Fruit fly (Drosophila melanogaster) whole organism, embryonic: Measurements from ENCODE around the gene CG1909.

Experiments used
- CG10147 ChIP-seq: fragments of 200-800 bp; sonication (Bioruptor generic); optimal IDR thresholded peaks from 2 replicates; lab custom pipeline; 2019; ENCODE audit warnings: missing biosample characterization, mild to moderate bottlenecking, missing genetic modification characterization, moderate library complexity
- CG1024 ChIP-seq: fragments of 200-800 bp; sonication (Bioruptor generic); IDR thresholded peaks from 2 replicates; pipeline ENCODE4 v1.3.6; 2022; ENCODE audit warnings: missing biosample characterization, missing genetic modification characterization
- CG10565 ChIP-seq: fragments of 200-800 bp; sonication (Bioruptor generic); optimal IDR thresholded peaks from 3 replicates; lab custom pipeline; 2016; ENCODE audit warnings: missing biosample characterization, mild to moderate bottlenecking, missing genetic modification characterization
- CG12659 ChIP-seq: fragments of 200-800 bp; sonication (Bioruptor generic); optimal IDR thresholded peaks from 3 replicates; lab custom pipeline; 2017; ENCODE audit warnings: mild to moderate bottlenecking, missing biosample characterization, missing genetic modification reagents, missing genetic modification characterization
- CG14014 ChIP-seq: fragments of 200-800 bp; sonication (Bioruptor generic); IDR thresholded peaks from 2 replicates; pipeline ENCODE4 v1.3.6; 2022; ENCODE audit warnings: missing biosample characterization, missing genetic modification characterization
- CG15269 ChIP-seq: fragments of 200-800 bp; sonication (Bioruptor generic); optimal IDR thresholded peaks from 2 replicates; lab custom pipeline; 2018; ENCODE audit warnings: missing biosample characterization, mild to moderate bottlenecking, missing genetic modification characterization, moderate library complexity
- CG18476 ChIP-seq: fragments of 200-800 bp; sonication (Bioruptor generic); optimal IDR thresholded peaks from 2 replicates; lab custom pipeline; 2016; ENCODE audit warnings: missing biosample characterization, mild to moderate bottlenecking, missing genetic modification characterization
- CG2199 ChIP-seq: fragments of 200-800 bp; sonication (Bioruptor generic); IDR thresholded peaks from 3 replicates; pipeline ENCODE4 v1.3.6; 2022; ENCODE audit warnings: missing biosample characterization, missing genetic modification characterization
- CG34376 ChIP-seq: fragments of 200-800 bp; sonication (Bioruptor generic); optimal IDR thresholded peaks from 2 replicates; lab custom pipeline; 2018; ENCODE audit warnings: missing biosample characterization, mild to moderate bottlenecking, missing genetic modification characterization
- CG7271 ChIP-seq: fragments of 200-800 bp; sonication (Bioruptor generic); optimal IDR thresholded peaks from 2 replicates; lab custom pipeline; 2018; ENCODE audit warnings: missing biosample characterization, mild to moderate bottlenecking, missing genetic modification characterization, moderate library complexity
- CG7556 ChIP-seq: fragments of 200-800 bp; sonication (Bioruptor generic); optimal IDR thresholded peaks from 2 replicates; lab custom pipeline; 2017; ENCODE audit warnings: missing biosample characterization, mild to moderate bottlenecking, missing genetic modification characterization
- CG7786 ChIP-seq: fragments of 200-800 bp; sonication (Bioruptor generic); optimal IDR thresholded peaks from 2 replicates; lab custom pipeline; 2016; ENCODE audit warnings: missing biosample characterization, missing genetic modification characterization
- CG9817 ChIP-seq: fragments of 200-800 bp; sonication (Bioruptor generic); optimal IDR thresholded peaks from 2 replicates; lab custom pipeline; 2018; ENCODE audit warnings: missing biosample characterization, mild to moderate bottlenecking, missing genetic modification characterization, moderate library complexity
- CG9932 ChIP-seq: fragments of 200-800 bp; sonication (Bioruptor generic); IDR thresholded peaks from 2 replicates; pipeline ENCODE4 v1.3.6; 2022; ENCODE audit warnings: missing biosample characterization, missing genetic modification characterization
- CHES-1-like ChIP-seq: fragments of 200-800 bp; sonication (Bioruptor generic); optimal IDR thresholded peaks from 2 replicates; lab custom pipeline; 2016; ENCODE audit warnings: missing biosample characterization, missing genetic modification characterization
- CTCF ChIP-seq: fragments of 200-800 bp; sonication (Bioruptor generic); optimal IDR thresholded peaks from 2 replicates; lab custom pipeline; 2017; ENCODE audit warnings: missing biosample characterization, mild to moderate bottlenecking, missing genetic modification characterization, moderate library complexity
- Dek ChIP-seq: fragments of 200-800 bp; sonication (Bioruptor generic); optimal IDR thresholded peaks from 3 replicates; lab custom pipeline; 2019; ENCODE audit warnings: missing biosample characterization, mild to moderate bottlenecking, missing genetic modification characterization, moderate library complexity
- Doc2 ChIP-seq: fragments of 200-800 bp; sonication (Bioruptor generic); IDR thresholded peaks from 2 replicates; pipeline ENCODE4 v1.3.6; 2022; ENCODE audit warnings: missing biosample characterization, missing genetic modification characterization
- E2f1 ChIP-seq: fragments of 200-800 bp; sonication (Bioruptor generic); IDR thresholded peaks from 2 replicates; pipeline ENCODE4 v1.3.6; 2022; ENCODE audit warnings: missing biosample characterization, missing genetic modification characterization
- Ets65A ChIP-seq: fragments of 200-800 bp; sonication (Bioruptor generic); peaks from one replicate; lab custom pipeline; 2016; ENCODE audit warnings: missing biosample characterization, missing genetic modification characterization
- H2.0 ChIP-seq: fragments of 200-800 bp; sonication (Bioruptor generic); IDR thresholded peaks from 2 replicates; pipeline ENCODE4 v1.3.6; 2022; ENCODE audit warnings: missing biosample characterization, missing genetic modification characterization
- HLH3B ChIP-seq: fragments of 200-800 bp; sonication (Bioruptor generic); IDR thresholded peaks from 2 replicates; pipeline ENCODE4 v1.3.6; 2022; ENCODE audit warnings: missing biosample characterization, missing genetic modification characterization
- HmgZ ChIP-seq: fragments of 200-800 bp; sonication (Bioruptor generic); optimal IDR thresholded peaks from 2 replicates; lab custom pipeline; 2018; ENCODE audit warnings: missing biosample characterization, mild to moderate bottlenecking, missing genetic modification characterization
- Lim3 ChIP-seq: fragments of 200-800 bp; sonication (Bioruptor generic); IDR thresholded peaks from 2 replicates; pipeline ENCODE4 v1.3.6; 2022; ENCODE audit warnings: missing biosample characterization, missing genetic modification characterization
- Opbp ChIP-seq: fragments of 200-800 bp; sonication (Bioruptor generic); IDR thresholded peaks from 3 replicates; pipeline ENCODE4 v1.3.6; 2022; ENCODE audit warnings: missing biosample characterization, missing genetic modification characterization; ENCODE audit not compliant: partially characterized antibody
- Side ChIP-seq: fragments of 200-800 bp; sonication (Bioruptor generic); optimal IDR thresholded peaks from 2 replicates; lab custom pipeline; 2016; ENCODE audit warnings: missing biosample characterization, missing genetic modification characterization
- Sry-δ ChIP-seq: fragments of 200-800 bp; sonication (Bioruptor generic); optimal IDR thresholded peaks from 2 replicates; lab custom pipeline; 2016; ENCODE audit warnings: missing biosample characterization, missing genetic modification characterization
- Trl ChIP-seq, 3 experiments: fragments of >200 bp in 2 of 3; fragments of 200-800 bp in 1 of 3; sonication (Bioruptor generic) in 1 of 3; optimal IDR thresholded peaks; 2 replicates in 1 of 3; 3 replicates in 2 of 3; lab custom pipeline; 2016 to 2017; ENCODE audit warnings: missing biosample characterization in 1 of 3, missing genetic modification characterization in 1 of 3
- ap ChIP-seq: fragments of 200-800 bp; sonication (Bioruptor generic); IDR thresholded peaks from 2 replicates; pipeline ENCODE4 v1.3.6; 2022; ENCODE audit warnings: missing biosample characterization, missing genetic modification characterization
- cato ChIP-seq: fragments of 200-800 bp; sonication (Bioruptor generic); optimal IDR thresholded peaks from 2 replicates; lab custom pipeline; 2016; ENCODE audit warnings: missing biosample characterization, missing genetic modification characterization, borderline replicate concordance
- ci ChIP-seq: fragments of 200-800 bp; sonication (Bioruptor generic); IDR thresholded peaks from 3 replicates; pipeline ENCODE4 v1.3.6; 2022; ENCODE audit warnings: missing biosample characterization, missing genetic modification characterization
- dimm ChIP-seq: fragments of 200-800 bp; sonication (Bioruptor generic); IDR thresholded peaks from 2 replicates; pipeline ENCODE4 v1.3.6; 2022; ENCODE audit warnings: missing biosample characterization, missing genetic modification characterization
- ewg ChIP-seq: fragments of 200-800 bp; sonication (Bioruptor generic); optimal IDR thresholded peaks from 3 replicates; lab custom pipeline; 2017; ENCODE audit warnings: mild to moderate bottlenecking, missing biosample characterization, missing genetic modification reagents, missing genetic modification characterization
- ftz-f1 ChIP-seq: fragments of 200-800 bp; sonication (Bioruptor generic); optimal IDR thresholded peaks from 2 replicates; lab custom pipeline; 2016; ENCODE audit warnings: missing biosample characterization, missing genetic modification characterization
- gsb ChIP-seq: fragments of 200-800 bp; sonication (Bioruptor generic); IDR thresholded peaks from 2 replicates; pipeline ENCODE4 v1.3.6; 2022; ENCODE audit warnings: missing biosample characterization, missing genetic modification characterization
- ham ChIP-seq: fragments of 200-800 bp; sonication (Bioruptor generic); IDR thresholded peaks from 2 replicates; pipeline ENCODE4 v1.3.6; 2022; ENCODE audit warnings: missing biosample characterization, missing genetic modification characterization
- ind ChIP-seq: fragments of 200-800 bp; sonication (Bioruptor generic); optimal IDR thresholded peaks from 3 replicates; lab custom pipeline; 2016; ENCODE audit warnings: missing biosample characterization, missing genetic modification characterization
- kah ChIP-seq: fragments of 200-800 bp; sonication (Bioruptor generic); optimal IDR thresholded peaks from 2 replicates; lab custom pipeline; 2018; ENCODE audit warnings: missing biosample characterization, mild to moderate bottlenecking, missing genetic modification characterization
- lab ChIP-seq: fragments of 200-800 bp; sonication (Bioruptor generic); optimal IDR thresholded peaks from 3 replicates; lab custom pipeline; 2017; ENCODE audit warnings: missing biosample characterization, missing genetic modification characterization, mild to moderate bottlenecking, moderate library complexity, missing genetic modification reagents
- lbe ChIP-seq: fragments of 200-800 bp; sonication (Bioruptor generic); optimal IDR thresholded peaks from 2 replicates; lab custom pipeline; 2016; ENCODE audit warnings: missing biosample characterization, mild to moderate bottlenecking, missing genetic modification characterization
- nerfin-1 ChIP-seq: fragments of 200-800 bp; sonication (Bioruptor generic); optimal IDR thresholded peaks from 3 replicates; lab custom pipeline; 2019; ENCODE audit warnings: missing biosample characterization, mild to moderate bottlenecking, missing genetic modification characterization, moderate library complexity
- nerfin-2 ChIP-seq: fragments of 200-800 bp; sonication (Bioruptor generic); IDR thresholded peaks from 2 replicates; pipeline ENCODE4 v1.3.6; 2022; ENCODE audit warnings: missing biosample characterization, missing genetic modification characterization; ENCODE audit not compliant: partially characterized antibody
- p53 ChIP-seq: fragments of 200-800 bp; sonication (Bioruptor generic); optimal IDR thresholded peaks from 2 replicates; lab custom pipeline; 2016; ENCODE audit warnings: missing biosample characterization, missing genetic modification characterization
- pan ChIP-seq, 4 experiments: fragments of >200 bp in 3 of 4; fragments of 200-800 bp in 1 of 4; sonication (Bioruptor generic) in 1 of 4; optimal IDR thresholded peaks in 3 of 4; IDR thresholded peaks in 1 of 4; 2 replicates each; pipeline versions ENCODE4 v1.3.6 to Lab custom; 2017 to 2022; ENCODE audit warnings: missing biosample characterization in 2 of 4, missing genetic modification characterization in 2 of 4, mixed read lengths in 1 of 4
- pb ChIP-seq: fragments of 200-800 bp; sonication (Bioruptor generic); optimal IDR thresholded peaks from 3 replicates; lab custom pipeline; 2016; ENCODE audit warnings: missing biosample characterization, missing genetic modification characterization
- sens ChIP-seq: fragments of 200-800 bp; sonication (Bioruptor generic); peaks from one replicate; lab custom pipeline; 2016; ENCODE audit warnings: missing biosample characterization, missing genetic modification characterization
- sna ChIP-seq: fragments of 200-800 bp; sonication (Bioruptor generic); IDR thresholded peaks from 2 replicates; pipeline ENCODE4 v1.3.6; 2022; ENCODE audit warnings: missing biosample characterization, missing genetic modification characterization; ENCODE audit not compliant: partially characterized antibody
- unpg ChIP-seq: fragments of 200-800 bp; sonication (Bioruptor generic); optimal IDR thresholded peaks from 3 replicates; lab custom pipeline; 2018; ENCODE audit warnings: missing biosample characterization, mild to moderate bottlenecking, missing genetic modification characterization, moderate library complexity
- wdn ChIP-seq: fragments of 200-800 bp; sonication (Bioruptor generic); IDR thresholded peaks from 2 replicates; pipeline ENCODE4 v1.3.6; 2022; ENCODE audit warnings: missing biosample characterization, missing genetic modification characterization
- wek ChIP-seq: fragments of 200-800 bp; sonication (Bioruptor generic); optimal IDR thresholded peaks from 3 replicates; lab custom pipeline; 2018; ENCODE audit warnings: missing biosample characterization, mild to moderate bottlenecking, missing genetic modification characterization, moderate library complexity

The CG1909 gene

dm6 chr4:557095-557878 lies 25.6 kb upstream of the CG1909 start, which contains the start of gene Tdg (continued):
- TF ChIP-seq cato (no peak), ewg (GFP tag; lab: Kevin White, UChicago) (no peak), pb (GFP tag; lab: Kevin White, UChicago) (no peak), CHES-1-like (no peak), ap (GFP tag; lab: Robert Waterston, UW) (no peak), CG14014 (peak; percentile 11; the same call in 1 of the 2 replicates), H2.0 (GFP tag; lab: Robert Waterston, UW) (no peak), unpg (GFP tag; lab: Kevin White, UChicago) (no peak), CG7271 (tag; lab: Kevin White, UChicago) (no peak), Dek (tag; lab: Kevin White, UChicago) (no peak), Doc2 (GFP tag; lab: Robert Waterston, UW) (no peak), Side (no peak), dimm (GFP tag; lab: Robert Waterston, UW) (no peak), Trl (optimal IDR thresholded peaks at IDR 0.05; lab: Kevin White, UChicago) (peak; percentile 81 to 92), Trl (GFP tag; optimal IDR thresholded peaks at IDR 0.05; lab: Kevin White, UChicago) (no peak), HLH3B (GFP tag; lab: Robert Waterston, UW) (no peak), gsb (GFP tag; lab: Robert Waterston, UW) (no peak)

- TF ChIP-seq lab (GFP tag; lab: Kevin White, UChicago): no peak
- no peak for TF ChIP-seq CG7556
- no peak for TF ChIP-seq CG9932 (GFP tag; lab: Robert Waterston, UW)
- TF ChIP-seq wdn (GFP tag; lab: Robert Waterston, UW): no peak
- TF ChIP-seq sna (GFP tag; lab: Robert Waterston, UW): no peak
- TF ChIP-seq kah (GFP tag; lab: Kevin White, UChicago): no peak
- TF ChIP-seq CG18476 (GFP tag; lab: Kevin White, UChicago): no peak
- no peak for TF ChIP-seq pan (optimal IDR thresholded peaks at IDR 0.05; lab: Kevin White, UChicago)
- TF ChIP-seq pan (GFP tag; optimal IDR thresholded peaks at IDR 0.05 in 1 of 2, IDR thresholded peaks at IDR 0.05 in 1 of 2): no peak
- TF ChIP-seq Lim3 (GFP tag; lab: Robert Waterston, UW): no peak
- peak; percentile 55 for TF ChIP-seq CG12659 (GFP tag; lab: Kevin White, UChicago)
- TF ChIP-seq ind (GFP tag; lab: Kevin White, UChicago): no peak
- TF ChIP-seq E2f1 (GFP tag; lab: Robert Waterston, UW): no peak
- TF ChIP-seq CG2199 (GFP tag; lab: Robert Waterston, UW): 0 out of 3 replicates have a peak, but pooled peaks have one; percentile 37
- TF ChIP-seq ci (GFP tag; lab: Robert Waterston, UW): no peak
- peak; percentile 51 for TF ChIP-seq ftz-f1
- no peak for TF ChIP-seq CG15269 (tag; lab: Kevin White, UChicago)
- no peak for TF ChIP-seq p53
- TF ChIP-seq wek (GFP tag; lab: Kevin White, UChicago): no peak
- TF ChIP-seq CG9817 (tag; lab: Kevin White, UChicago): no peak
- TF ChIP-seq CG10147 (GFP tag; lab: Kevin White, UChicago): peak; percentile 16
- peak; percentile 72 for TF ChIP-seq HmgZ
- TF ChIP-seq ham: no peak
- TF ChIP-seq Sry-δ (GFP tag; lab: Kevin White, UChicago): no peak
- TF ChIP-seq CG1024 (GFP tag; lab: Robert Waterston, UW): no peak
- peak; percentile 67 for TF ChIP-seq CTCF (GFP tag; lab: Kevin White, UChicago)
- peak; percentile 32 for TF ChIP-seq CG34376 (GFP tag; lab: Kevin White, UChicago)
- no peak for TF ChIP-seq nerfin-2
- TF ChIP-seq CG10565 (GFP tag; lab: Kevin White, UChicago): no peak
- no peak for TF ChIP-seq sens (GFP tag; lab: Kevin White, UChicago)
- no peak for TF ChIP-seq Ets65A (GFP tag; lab: Kevin White, UChicago)
- no peak for TF ChIP-seq lbe
- TF ChIP-seq nerfin-1 (tag; lab: Kevin White, UChicago): no peak
- TF ChIP-seq CHES-1-like: peak; percentile 12
- no peak for TF ChIP-seq Opbp (GFP tag; lab: Robert Waterston, UW)
- no peak for TF ChIP-seq CG7786 (GFP tag; lab: Kevin White, UChicago)
Measured at dm6 chr4:557879-558202, 25.1 kb upstream of the CG1909 start, which contains the start of gene Pur-alpha. TSS of gene Pur-alpha (plus strand) at chr4:558016.
